Fruit fly (Drosophila melanogaster): ENCODE data around the gene CheB38b.

DNA sequence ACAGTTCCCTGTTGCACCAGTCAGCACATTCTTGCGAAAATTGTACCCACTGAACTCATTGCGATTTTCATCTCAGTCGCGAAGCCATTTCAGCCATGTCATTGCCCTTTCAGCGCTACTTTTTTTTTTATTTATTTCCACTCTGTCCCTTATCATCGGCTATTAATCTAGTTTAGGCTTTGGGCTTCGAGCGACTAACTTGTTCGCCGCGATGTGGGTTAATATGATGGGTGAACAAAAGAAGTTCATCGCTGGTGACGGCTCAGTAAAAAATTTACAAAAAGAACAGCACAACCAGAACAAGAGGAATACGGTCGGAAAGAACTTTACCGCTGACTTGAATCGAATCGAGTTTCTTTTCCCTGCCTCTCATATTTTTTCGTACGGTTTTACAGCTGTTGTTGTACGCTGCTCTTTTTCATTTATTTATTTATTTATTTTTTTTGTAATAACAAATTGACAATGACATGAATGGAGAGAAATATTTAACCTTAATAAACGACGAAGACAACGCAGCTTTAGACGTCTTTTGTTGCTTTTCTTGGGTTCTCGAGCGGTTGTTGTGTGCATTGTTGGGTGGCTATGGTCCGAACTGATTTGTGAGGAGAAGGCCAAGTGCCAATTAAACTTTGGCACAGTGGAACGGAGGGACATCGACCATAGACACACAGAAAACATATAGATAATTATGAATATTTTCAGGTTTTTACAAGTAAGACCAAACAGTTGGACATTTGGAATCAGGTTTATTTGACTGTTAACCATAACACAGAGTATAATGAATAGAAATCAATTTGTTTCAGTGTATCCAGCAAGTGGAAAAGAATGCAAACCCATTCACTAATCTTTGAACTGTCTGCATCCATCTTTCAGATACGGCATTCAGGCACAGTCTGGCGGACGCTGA lies 4.5 kb downstream of the CheB38b start:
- TF ChIP-seq ttk (optimal IDR thresholded peaks at IDR 0.05), result no peak
- no peak for TF ChIP-seq Myc (optimal IDR thresholded peaks at IDR 0.05)
- no peak for TF ChIP-seq psq (optimal IDR thresholded peaks at IDR 0.05)
- TF ChIP-seq insv (optimal IDR thresholded peaks at IDR 0.05), result no peak
